Worm (Caenorhabditis elegans): ENCODE data around the gene fem-1.

DNA sequence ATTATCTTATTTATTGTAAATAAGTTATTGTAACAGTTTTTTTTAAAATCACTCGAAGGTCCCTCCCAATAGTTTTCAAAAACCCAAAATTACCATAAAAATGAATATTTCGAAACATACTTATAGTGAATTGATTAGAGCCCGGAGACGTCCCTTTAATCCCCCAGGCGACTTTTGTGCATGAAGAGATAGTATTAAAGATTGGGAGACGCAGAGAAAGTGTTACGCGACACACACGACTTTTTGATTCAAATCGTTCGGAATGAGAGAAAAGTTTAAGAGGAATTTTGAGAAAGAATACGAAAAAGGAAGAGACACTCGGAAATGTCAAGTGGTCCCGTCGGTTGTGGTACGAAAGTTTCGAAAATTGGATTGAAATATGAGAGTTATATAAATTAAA lies 44.6 kb downstream of the fem-1 start:
- TF ChIP-seq mab-5 (tag; optimal IDR thresholded peaks at IDR 0.05) (no peak), snpc-4 (tag; optimal IDR thresholded peaks at IDR 0.05) (no peak), blmp-1 (tag; optimal IDR thresholded peaks at IDR 0.05) (no peak), flh-1 (GFP tag; optimal IDR thresholded peaks at IDR 0.05) (no peak), lin-13 (tag; optimal IDR thresholded peaks at IDR 0.05) (no peak), drap-1 (GFP tag; optimal IDR thresholded peaks at IDR 0.05) (no peak), lin-32 (GFP tag; optimal IDR thresholded peaks at IDR 0.05) (no peak), unc-62 (GFP tag; optimal IDR thresholded peaks at IDR 0.05) (no peak), elt-3 (tag; optimal IDR thresholded peaks at IDR 0.05) (no peak), M03D4.4 (tag; optimal IDR thresholded peaks at IDR 0.05) (no peak), ces-1 (GFP tag; optimal IDR thresholded peaks at IDR 0.05) (peak; percentile 28), sptf-1 (tag; optimal IDR thresholded peaks at IDR 0.05) (no peak), lsy-2 (tag; optimal IDR thresholded peaks at IDR 0.05) (no peak)
